Worm (Caenorhabditis elegans) whole organism, mixed stage, embryonic: ENCODE results near the gene unc-42.

ENCODE experiments used
- M03D4.4 ChIP-seq: sonication (generic microtip); optimal IDR thresholded peaks from 2 replicates; lab custom pipeline; 2017; ENCODE audit warnings: mild to moderate bottlenecking, missing genetic modification characterization, missing compliant biosample characterization
- bed-3 ChIP-seq: fragments of 200-800 bp; sonication (Bioruptor generic); optimal IDR thresholded peaks from 3 replicates; lab custom pipeline; 2018; ENCODE audit warnings: mild to moderate bottlenecking, missing genetic modification characterization, moderate library complexity, missing compliant biosample characterization
- blmp-1 ChIP-seq: fragments of 150-350 bp; optimal IDR thresholded peaks from 2 replicates; lab custom pipeline; 2014; ENCODE audit warnings: missing biosample characterization, missing genetic modification characterization
- ceh-39 ChIP-seq: fragments of 150-350 bp; optimal IDR thresholded peaks from 2 replicates; lab custom pipeline; 2014; ENCODE audit warnings: missing biosample characterization, missing genetic modification characterization
- ceh-43 ChIP-seq: fragments of 200-800 bp; sonication (Bioruptor generic); optimal IDR thresholded peaks from 2 replicates; lab custom pipeline; 2018; ENCODE audit warnings: mild to moderate bottlenecking, missing genetic modification characterization, moderate library complexity, missing compliant biosample characterization
- ceh-83 ChIP-seq: fragments of 200-800 bp; sonication (Bioruptor generic); optimal IDR thresholded peaks from 2 replicates; lab custom pipeline; 2018; ENCODE audit warnings: mild to moderate bottlenecking, missing genetic modification characterization, missing compliant biosample characterization
- ces-1 ChIP-seq: fragments of 150-350 bp; optimal IDR thresholded peaks from 2 replicates; lab custom pipeline; 2014; ENCODE audit warnings: missing biosample characterization, missing genetic modification reagents, missing genetic modification characterization
- cnd-1 ChIP-seq: fragments of 200-800 bp; sonication (Bioruptor generic); optimal IDR thresholded peaks from 2 replicates; lab custom pipeline; 2018; ENCODE audit warnings: mild to moderate bottlenecking, missing genetic modification characterization, missing compliant biosample characterization
- drap-1 ChIP-seq: fragments of 200-800 bp; sonication (Bioruptor generic); optimal IDR thresholded peaks from 3 replicates; lab custom pipeline; 2018; ENCODE audit warnings: mild to moderate bottlenecking, missing genetic modification characterization, missing compliant biosample characterization
- elt-1 ChIP-seq: sonication (generic microtip); optimal IDR thresholded peaks from 2 replicates; lab custom pipeline; 2017; ENCODE audit warnings: missing genetic modification characterization, mild to moderate bottlenecking, missing compliant biosample characterization, antibody characterized with exemption, moderate library complexity, borderline replicate concordance; ENCODE audit not compliant: insufficient read depth
- elt-3 ChIP-seq: fragments of 150-350 bp; optimal IDR thresholded peaks from 2 replicates; lab custom pipeline; 2014; ENCODE audit warnings: missing biosample characterization, missing genetic modification characterization
- flh-1 ChIP-seq: fragments of 200-800 bp; sonication (Bioruptor generic); optimal IDR thresholded peaks from 2 replicates; lab custom pipeline; 2018; ENCODE audit warnings: mild to moderate bottlenecking, missing genetic modification characterization, moderate library complexity, missing compliant biosample characterization
- ham-2 ChIP-seq: fragments of 200-800 bp; sonication (Bioruptor generic); optimal IDR thresholded peaks from 2 replicates; lab custom pipeline; 2018; ENCODE audit warnings: mild to moderate bottlenecking, missing genetic modification characterization, missing compliant biosample characterization
- hlh-1 ChIP-seq: fragments of 150-350 bp; optimal IDR thresholded peaks from 2 replicates; lab custom pipeline; 2014; ENCODE audit warnings: missing biosample characterization, missing genetic modification reagents, missing genetic modification characterization
- lin-13 ChIP-seq: fragments of 150-350 bp; optimal IDR thresholded peaks from 2 replicates; lab custom pipeline; 2014; ENCODE audit warnings: missing biosample characterization, missing genetic modification characterization
- lin-32 ChIP-seq: fragments of 200-800 bp; sonication (Bioruptor generic); optimal IDR thresholded peaks from 2 replicates; lab custom pipeline; 2018; ENCODE audit warnings: mild to moderate bottlenecking, missing genetic modification characterization, missing compliant biosample characterization
- lsy-2 ChIP-seq: fragments of 150-350 bp; optimal IDR thresholded peaks from 2 replicates; lab custom pipeline; 2014; ENCODE audit warnings: missing biosample characterization, missing genetic modification characterization
- mab-5 ChIP-seq: fragments of 150-350 bp; optimal IDR thresholded peaks from 2 replicates; lab custom pipeline; 2014; ENCODE audit warnings: missing biosample characterization, missing genetic modification characterization
- mep-1 ChIP-seq: fragments of 150-350 bp; optimal IDR thresholded peaks from 2 replicates; lab custom pipeline; 2017; ENCODE audit warnings: missing biosample characterization, missing genetic modification reagents, missing genetic modification characterization, inconsistent platforms
- mls-2 ChIP-seq: sonication (generic microtip); optimal IDR thresholded peaks from 2 replicates; lab custom pipeline; 2016; ENCODE audit warnings: mild to moderate bottlenecking, missing genetic modification characterization, moderate library complexity, missing compliant biosample characterization
- nhr-12 ChIP-seq: fragments of 150-350 bp; optimal IDR thresholded peaks from 2 replicates; lab custom pipeline; 2014; ENCODE audit warnings: missing biosample characterization, missing genetic modification characterization
- nhr-2 ChIP-seq: fragments of 150-350 bp; optimal IDR thresholded peaks from 2 replicates; lab custom pipeline; 2014; ENCODE audit warnings: missing biosample characterization, missing genetic modification characterization
- nhr-237 ChIP-seq: fragments of 150-350 bp; optimal IDR thresholded peaks from 2 replicates; lab custom pipeline; 2014; ENCODE audit warnings: missing biosample characterization, missing genetic modification characterization
- nhr-76 ChIP-seq: sonication (generic microtip); optimal IDR thresholded peaks from 2 replicates; lab custom pipeline; 2017; ENCODE audit warnings: missing biosample characterization, missing genetic modification characterization
- pha-4 ChIP-seq: fragments of 150-350 bp; optimal IDR thresholded peaks from 2 replicates; lab custom pipeline; 2018; ENCODE audit warnings: missing biosample characterization, missing genetic modification reagents, missing genetic modification characterization
- sem-2 ChIP-seq: fragments of 200-800 bp; sonication (Bioruptor generic); optimal IDR thresholded peaks from 2 replicates; lab custom pipeline; 2018; ENCODE audit warnings: mild to moderate bottlenecking, missing genetic modification characterization, missing compliant biosample characterization
- snpc-4 ChIP-seq: fragments of 150-350 bp; optimal IDR thresholded peaks from 2 replicates; lab custom pipeline; 2014; ENCODE audit warnings: missing biosample characterization, missing genetic modification characterization
- sptf-1 ChIP-seq: sonication (generic microtip); optimal IDR thresholded peaks from 2 replicates; lab custom pipeline; 2017; ENCODE audit warnings: mild to moderate bottlenecking, missing genetic modification characterization, moderate library complexity, missing compliant biosample characterization
- unc-120 ChIP-seq: sonication (generic microtip); optimal IDR thresholded peaks from 2 replicates; lab custom pipeline; 2017; ENCODE audit warnings: missing genetic modification characterization, missing compliant biosample characterization; ENCODE audit not compliant: poor library complexity, severe bottlenecking
- unc-39 ChIP-seq: fragments of 150-350 bp; optimal IDR thresholded peaks from 2 replicates; lab custom pipeline; 2014; ENCODE audit warnings: missing biosample characterization, missing genetic modification characterization
- unc-62 ChIP-seq: fragments of 150-350 bp; optimal IDR thresholded peaks from 2 replicates; lab custom pipeline; 2014; ENCODE audit warnings: missing biosample characterization, missing genetic modification reagents, missing genetic modification characterization
- zip-8 ChIP-seq: fragments of 150-350 bp; optimal IDR thresholded peaks from 2 replicates; lab custom pipeline; 2014; ENCODE audit warnings: missing biosample characterization, missing genetic modification characterization
- ztf-11 ChIP-seq: fragments of 150-350 bp; optimal IDR thresholded peaks from 2 replicates; lab custom pipeline; 2014; ENCODE audit warnings: missing biosample characterization, missing genetic modification characterization

unc-42 gene

ce11 chrV:9768828-9769778 is at the start of gene unc-42:
Gene unc-42, minus strand, starts transcription at chrV:9769391.
- no peak for TF ChIP-seq cnd-1
- peak; percentile 100 for TF ChIP-seq ces-1
- no peak for TF ChIP-seq nhr-2 (tag; lab: Kevin White, UChicago)
- no peak for TF ChIP-seq bed-3 (GFP tag; lab: Kevin White, UChicago)

ce11 chrV:9816390-9816789 is 47.2 kb upstream of the unc-42 start, which contains the start of gene sru-31:
Gene sru-31, plus strand, starts transcription at chrV:9816690.
- TF ChIP-seq hlh-1 (no peak), nhr-2 (tag; lab: Kevin White, UChicago) (no peak), nhr-12 (tag; lab: Kevin White, UChicago) (no peak)

ce11 chrV:9813527-9813926 is 44.3 kb upstream of the unc-42 start, which contains the start of gene sru-30:
Gene sru-30, plus strand, starts transcription at chrV:9813827.
- TF ChIP-seq elt-3: no peak
- TF ChIP-seq unc-62: no peak
- TF ChIP-seq ceh-43 (GFP tag; lab: Kevin White, UChicago): no peak
- TF ChIP-seq sem-2: no peak
- no peak for TF ChIP-seq mab-5
- TF ChIP-seq unc-120 (tag; lab: Kevin White, UChicago): no peak
- no peak for TF ChIP-seq flh-1 (GFP tag; lab: Kevin White, UChicago)
- TF ChIP-seq mls-2 (tag; lab: Kevin White, UChicago): no peak
- TF ChIP-seq blmp-1 (tag; lab: Kevin White, UChicago): no peak
- no peak for TF ChIP-seq M03D4.4 (tag; lab: Kevin White, UChicago)
- TF ChIP-seq ham-2 (GFP tag; lab: Kevin White, UChicago): no peak
- TF ChIP-seq ceh-83 (GFP tag; lab: Kevin White, UChicago): no peak
- TF ChIP-seq nhr-2 (tag; lab: Kevin White, UChicago): no peak
- TF ChIP-seq nhr-76 (tag; lab: Kevin White, UChicago): no peak
- no peak for TF ChIP-seq drap-1 (GFP tag; lab: Kevin White, UChicago)
- TF ChIP-seq snpc-4: no peak
- no peak for TF ChIP-seq bed-3 (GFP tag; lab: Kevin White, UChicago)
- TF ChIP-seq ceh-39: no peak
- TF ChIP-seq ztf-11 (tag; lab: Kevin White, UChicago): no peak

- TF ChIP-seq elt-1 (tag; lab: Kevin White, UChicago): no peak
- TF ChIP-seq flh-1 (GFP tag; lab: Kevin White, UChicago): no peak
- TF ChIP-seq unc-120 (tag; lab: Kevin White, UChicago): no peak
- no peak for TF ChIP-seq elt-3
- no peak for TF ChIP-seq zip-8 (tag; lab: Kevin White, UChicago)
- no peak for TF ChIP-seq M03D4.4 (tag; lab: Kevin White, UChicago)
- TF ChIP-seq hlh-1: no peak
- no peak for TF ChIP-seq nhr-237 (tag; lab: Kevin White, UChicago)
- TF ChIP-seq lsy-2 (tag; lab: Kevin White, UChicago): no peak
- no peak for TF ChIP-seq mep-1 (tag; lab: Kevin White, UChicago)
- TF ChIP-seq lin-13 (tag; lab: Kevin White, UChicago): no peak
- TF ChIP-seq ceh-43 (GFP tag; lab: Kevin White, UChicago): no peak
- TF ChIP-seq cnd-1: no peak
- no peak for TF ChIP-seq ceh-83 (GFP tag; lab: Kevin White, UChicago)
- no peak for TF ChIP-seq pha-4 (tag; lab: Kevin White, UChicago)
Measured at ce11 chrV:9812216-9812615, 43.0 kb upstream of the unc-42 start.

- TF ChIP-seq ceh-83 (GFP tag; lab: Kevin White, UChicago) (no peak), lin-32 (no peak), mep-1 (tag; lab: Kevin White, UChicago) (no peak), sptf-1 (no peak), bed-3 (GFP tag; lab: Kevin White, UChicago) (no peak), sem-2 (no peak), cnd-1 (no peak), ztf-11 (tag; lab: Kevin White, UChicago) (no peak), unc-39 (no peak), nhr-2 (tag; lab: Kevin White, UChicago) (no peak), ceh-43 (GFP tag; lab: Kevin White, UChicago) (no peak), zip-8 (tag; lab: Kevin White, UChicago) (no peak)
Measured at ce11 chrV:9811154-9811553, 42.0 kb upstream of the unc-42 start, which contains the start of gene sru-29. Gene sru-29, plus strand, starts transcription at chrV:9811454.
